Fruit fly (Drosophila melanogaster) whole organism, embryonic: Measurements from ENCODE around the gene CG14229.
A peak's percentile ranks its signal among the peaks of the same experiment; 100 is the strongest.

ENCODE experiments used
- CG10147 ChIP-seq: fragments of 200-800 bp; sonication (Bioruptor generic); optimal IDR thresholded peaks from 2 replicates; lab custom pipeline; 2019; ENCODE audit warnings: missing biosample characterization, mild to moderate bottlenecking, missing genetic modification characterization, moderate library complexity
- CG11247 ChIP-seq: fragments of 200-800 bp; sonication (Bioruptor generic); IDR thresholded peaks from 2 replicates; pipeline ENCODE4 v1.3.6; 2022; ENCODE audit warnings: missing biosample characterization, missing genetic modification characterization
- CG12299 ChIP-seq: fragments of 200-800 bp; sonication (Bioruptor generic); optimal IDR thresholded peaks from 2 replicates; lab custom pipeline; 2018; ENCODE audit warnings: missing biosample characterization, mild to moderate bottlenecking, missing genetic modification characterization
- CG1233 ChIP-seq: fragments of 200-800 bp; sonication (Bioruptor generic); optimal IDR thresholded peaks from 4 replicates; lab custom pipeline; 2018; ENCODE audit warnings: missing biosample characterization, mild to moderate bottlenecking, missing genetic modification characterization
- CG13287 ChIP-seq: fragments of 200-800 bp; sonication (Bioruptor generic); IDR thresholded peaks from 2 replicates; pipeline ENCODE4 v1.3.6; 2022; ENCODE audit warnings: missing biosample characterization, missing genetic modification characterization; ENCODE audit not compliant: partially characterized antibody
- CG13296 ChIP-seq: fragments of 200-800 bp; sonication (Bioruptor generic); optimal IDR thresholded peaks from 3 replicates; lab custom pipeline; 2018; ENCODE audit warnings: missing biosample characterization, mild to moderate bottlenecking, missing genetic modification characterization
- CG15479 ChIP-seq: fragments of 200-800 bp; sonication (Bioruptor generic); optimal IDR thresholded peaks from 3 replicates; lab custom pipeline; 2019; ENCODE audit warnings: missing biosample characterization, mild to moderate bottlenecking, missing genetic modification characterization, moderate library complexity
- CG1602 ChIP-seq: fragments of 200-800 bp; sonication (Bioruptor generic); optimal IDR thresholded peaks from 3 replicates; lab custom pipeline; 2016; ENCODE audit warnings: missing biosample characterization, missing genetic modification characterization
- CG17829 ChIP-seq: fragments of 200-800 bp; optimal IDR thresholded peaks from 2 replicates; lab custom pipeline; 2019; ENCODE audit warnings: missing biosample characterization, mild to moderate bottlenecking, missing genetic modification characterization, moderate library complexity
- CG2120 ChIP-seq: fragments of 200-800 bp; sonication (Bioruptor generic); optimal IDR thresholded peaks from 3 replicates; lab custom pipeline; 2016; ENCODE audit warnings: missing biosample characterization, missing genetic modification characterization
- CG2202 ChIP-seq: fragments of 200-800 bp; sonication (Bioruptor generic); optimal IDR thresholded peaks from 2 replicates; lab custom pipeline; 2018; ENCODE audit warnings: missing biosample characterization, mild to moderate bottlenecking, missing genetic modification characterization
- CG34224 ChIP-seq: fragments of 200-800 bp; sonication (Bioruptor generic); IDR thresholded peaks from 3 replicates; pipeline ENCODE4 v1.3.6; 2022; ENCODE audit warnings: missing biosample characterization, missing genetic modification characterization; ENCODE audit not compliant: partially characterized antibody
- CG5953 ChIP-seq: fragments of 200-800 bp; sonication (Bioruptor generic); IDR thresholded peaks from 2 replicates; pipeline ENCODE4 v1.3.6; 2022; ENCODE audit warnings: missing biosample characterization, missing genetic modification characterization
- CG8290 ChIP-seq, 3 experiments: fragments of 200-800 bp; sonication (Bioruptor generic); optimal IDR thresholded peaks; 2 replicates each; lab custom pipeline; 2016 to 2019; ENCODE audit warnings: missing biosample characterization in 3 of 3, missing genetic modification characterization in 3 of 3, mild to moderate bottlenecking in 2 of 3, moderate library complexity in 1 of 3
- CG9727 ChIP-seq: fragments of 200-800 bp; sonication (Bioruptor generic); optimal IDR thresholded peaks from 3 replicates; lab custom pipeline; 2017; ENCODE audit warnings: missing biosample characterization, mild to moderate bottlenecking, missing genetic modification characterization
- Chrac-16 ChIP-seq: fragments of 200-800 bp; sonication (Bioruptor generic); optimal IDR thresholded peaks from 3 replicates; lab custom pipeline; 2016; ENCODE audit warnings: missing biosample characterization, missing genetic modification characterization
- Dfd ChIP-seq, 2 experiments: fragments of >200 bp; optimal IDR thresholded peaks; 2 replicates each; lab custom pipeline; 2017; ENCODE audit warnings: missing biosample characterization in 2 of 2, missing genetic modification characterization in 2 of 2
- E2f1 ChIP-seq: fragments of 200-800 bp; sonication (Bioruptor generic); IDR thresholded peaks from 2 replicates; pipeline ENCODE4 v1.3.6; 2022; ENCODE audit warnings: missing biosample characterization, missing genetic modification characterization
- HLH3B ChIP-seq: fragments of 200-800 bp; sonication (Bioruptor generic); IDR thresholded peaks from 2 replicates; pipeline ENCODE4 v1.3.6; 2022; ENCODE audit warnings: missing biosample characterization, missing genetic modification characterization
- Hand ChIP-seq: fragments of 200-800 bp; sonication (Bioruptor generic); optimal IDR thresholded peaks from 2 replicates; lab custom pipeline; 2017; ENCODE audit warnings: mild to moderate bottlenecking, missing biosample characterization, missing genetic modification reagents, missing genetic modification characterization
- Lhr ChIP-seq: fragments of 200-800 bp; sonication (Bioruptor generic); optimal IDR thresholded peaks from 3 replicates; lab custom pipeline; 2017; ENCODE audit warnings: mild to moderate bottlenecking, missing biosample characterization, missing genetic modification reagents, missing genetic modification characterization
- MBD-R2 ChIP-seq: fragments of 200-800 bp; sonication (Bioruptor generic); IDR thresholded peaks from 2 replicates; pipeline ENCODE4 v1.3.6; 2022; ENCODE audit warnings: missing biosample characterization, missing genetic modification characterization
- NFAT ChIP-seq: fragments of 200-800 bp; sonication (Bioruptor generic); IDR thresholded peaks from 2 replicates; pipeline ENCODE4 v1.3.6; 2022; ENCODE audit warnings: missing biosample characterization, missing genetic modification characterization
- NfI ChIP-seq: fragments of 200-800 bp; sonication (Bioruptor generic); optimal IDR thresholded peaks from 3 replicates; lab custom pipeline; 2018; ENCODE audit warnings: missing biosample characterization, mild to moderate bottlenecking, missing genetic modification characterization, moderate library complexity
- Sox102F ChIP-seq: fragments of 200-800 bp; sonication (Bioruptor generic); optimal IDR thresholded peaks from 2 replicates; lab custom pipeline; 2018; ENCODE audit warnings: missing biosample characterization, mild to moderate bottlenecking, missing genetic modification characterization, moderate library complexity
- Trl ChIP-seq, 3 experiments: fragments of >200 bp in 2 of 3; fragments of 200-800 bp in 1 of 3; sonication (Bioruptor generic) in 1 of 3; optimal IDR thresholded peaks; 2 replicates in 1 of 3; 3 replicates in 2 of 3; lab custom pipeline; 2016 to 2017; ENCODE audit warnings: missing biosample characterization in 1 of 3, missing genetic modification characterization in 1 of 3
- YL-1 ChIP-seq: fragments of 200-800 bp; sonication (Bioruptor generic); optimal IDR thresholded peaks from 3 replicates; lab custom pipeline; 2017; ENCODE audit warnings: missing biosample characterization, mild to moderate bottlenecking, missing genetic modification characterization
- ara ChIP-seq: fragments of 200-800 bp; sonication (Bioruptor generic); IDR thresholded peaks from 2 replicates; pipeline ENCODE4 v1.3.6; 2022; ENCODE audit warnings: missing biosample characterization, missing genetic modification characterization
- bigmax ChIP-seq: fragments of 200-800 bp; sonication (Bioruptor generic); optimal IDR thresholded peaks from 2 replicates; lab custom pipeline; 2018; ENCODE audit warnings: missing biosample characterization, mild to moderate bottlenecking, missing genetic modification characterization
- crp ChIP-seq, 2 experiments: fragments of 200-800 bp; sonication (Bioruptor generic); optimal IDR thresholded peaks; 2 replicates in 1 of 2; 3 replicates in 1 of 2; lab custom pipeline; 2017; ENCODE audit warnings: missing biosample characterization in 2 of 2, missing genetic modification characterization in 2 of 2, mild to moderate bottlenecking in 1 of 2, moderate library complexity in 1 of 2
- dmrt11E ChIP-seq: fragments of 200-800 bp; sonication (Bioruptor generic); optimal IDR thresholded peaks from 3 replicates; lab custom pipeline; 2018; ENCODE audit warnings: missing biosample characterization, mild to moderate bottlenecking, missing genetic modification characterization, moderate library complexity
- fru ChIP-seq: fragments of >200 bp; optimal IDR thresholded peaks from 2 replicates; lab custom pipeline; 2017
- gce ChIP-seq: fragments of 200-800 bp; sonication (Bioruptor generic); IDR thresholded peaks from 3 replicates; pipeline ENCODE4 v1.3.6; 2022; ENCODE audit warnings: missing biosample characterization, missing genetic modification characterization
- gro ChIP-seq: fragments of 200-800 bp; sonication (Bioruptor generic); optimal IDR thresholded peaks from 2 replicates; lab custom pipeline; 2016; ENCODE audit warnings: missing biosample characterization, missing genetic modification characterization
- kah ChIP-seq: fragments of 200-800 bp; sonication (Bioruptor generic); optimal IDR thresholded peaks from 2 replicates; lab custom pipeline; 2018; ENCODE audit warnings: missing biosample characterization, mild to moderate bottlenecking, missing genetic modification characterization
- klu ChIP-seq: fragments of 200-800 bp; sonication (Bioruptor generic); IDR thresholded peaks from 2 replicates; pipeline ENCODE4 v1.3.6; 2022; ENCODE audit warnings: missing biosample characterization, missing genetic modification characterization
- p53 ChIP-seq: fragments of 200-800 bp; sonication (Bioruptor generic); optimal IDR thresholded peaks from 2 replicates; lab custom pipeline; 2016; ENCODE audit warnings: missing biosample characterization, missing genetic modification characterization
- pfk ChIP-seq: fragments of 200-800 bp; sonication (Bioruptor generic); optimal IDR thresholded peaks from 2 replicates; lab custom pipeline; 2018; ENCODE audit warnings: missing biosample characterization, mild to moderate bottlenecking, missing genetic modification characterization, moderate library complexity
- prd ChIP-seq, 3 experiments: fragments of >200 bp in 2 of 3; fragments of 200-800 bp in 1 of 3; sonication (Bioruptor generic) in 1 of 3; optimal IDR thresholded peaks in 2 of 3; IDR thresholded peaks in 1 of 3; 2 replicates in 2 of 3; 3 replicates in 1 of 3; pipeline versions ENCODE4 v1.3.6 to Lab custom; 2017 to 2022; ENCODE audit warnings: missing biosample characterization in 1 of 3, missing genetic modification characterization in 1 of 3
- scrt ChIP-seq: fragments of 200-800 bp; sonication (Bioruptor generic); optimal IDR thresholded peaks from 2 replicates; lab custom pipeline; 2018; ENCODE audit warnings: missing biosample characterization, mild to moderate bottlenecking, missing genetic modification characterization, moderate library complexity
- sd ChIP-seq: fragments of 200-800 bp; sonication (Bioruptor generic); optimal IDR thresholded peaks from 3 replicates; lab custom pipeline; 2018; ENCODE audit warnings: missing biosample characterization, mild to moderate bottlenecking, missing genetic modification characterization, moderate library complexity
- sr ChIP-seq: fragments of 200-800 bp; sonication (Bioruptor generic); IDR thresholded peaks from 3 replicates; pipeline ENCODE4 v1.3.6; 2022; ENCODE audit warnings: missing biosample characterization, missing genetic modification characterization
- tgo ChIP-seq: fragments of 200-800 bp; sonication (Bioruptor generic); IDR thresholded peaks from 3 replicates; pipeline ENCODE4 v1.3.6; 2022; ENCODE audit warnings: missing biosample characterization, missing genetic modification characterization
- trem ChIP-seq: fragments of 200-800 bp; optimal IDR thresholded peaks from 3 replicates; lab custom pipeline; 2019; ENCODE audit warnings: missing biosample characterization, mild to moderate bottlenecking, missing genetic modification characterization, moderate library complexity
- twi ChIP-seq: fragments of 200-800 bp; optimal IDR thresholded peaks from 2 replicates; lab custom pipeline; 2019; ENCODE audit warnings: missing biosample characterization, mild to moderate bottlenecking, missing genetic modification characterization, moderate library complexity
- unc-4 ChIP-seq: fragments of 200-800 bp; sonication (Bioruptor generic); IDR thresholded peaks from 2 replicates; pipeline ENCODE4 v1.3.6; 2022; ENCODE audit warnings: missing biosample characterization, missing genetic modification characterization; ENCODE audit not compliant: partially characterized antibody
- vvl ChIP-seq: fragments of 200-800 bp; sonication (Bioruptor generic); IDR thresholded peaks from 2 replicates; pipeline ENCODE4 v1.3.6; 2022; ENCODE audit warnings: missing biosample characterization, missing genetic modification characterization
- zfh2 ChIP-seq: fragments of 200-800 bp; sonication (Bioruptor generic); optimal IDR thresholded peaks from 2 replicates; lab custom pipeline; 2016; ENCODE audit warnings: missing biosample characterization, missing genetic modification characterization

CG14229 gene

dm6 chrX:19663196-19663858 lies 31.7 kb downstream of the CG14229 start (continued):
- TF ChIP-seq CG1233 (GFP tag; lab: Kevin White, UChicago) (peak; percentile 57), NfI (peak; percentile 37), CG34224 (GFP tag; lab: Robert Waterston, UW) (no peak), CG17829 (tag; lab: Kevin White, UChicago) (peak; percentile 48), CG12299 (tag; lab: Kevin White, UChicago) (no peak), CG8290 (GFP tag; optimal IDR thresholded peaks at IDR 0.05; lab: Kevin White, UChicago) (no peak), CG8290 (tag; optimal IDR thresholded peaks at IDR 0.05; lab: Kevin White, UChicago) (no peak), NFAT (GFP tag; lab: Robert Waterston, UW) (no peak), HLH3B (GFP tag; lab: Robert Waterston, UW) (no peak), pfk (GFP tag; lab: Kevin White, UChicago) (no peak), zfh2 (peak; percentile 41), YL-1 (no peak), CG2202 (tag; lab: Kevin White, UChicago) (no peak), E2f1 (no peak), CG10147 (GFP tag; lab: Kevin White, UChicago) (peak; percentile 45), Lhr (GFP tag; lab: Kevin White, UChicago) (no peak), CG2120 (peak; percentile 62), CG15479 (GFP tag; lab: Kevin White, UChicago) (no peak), Sox102F (no peak), CG5953 (GFP tag; lab: Robert Waterston, UW) (no peak), Trl (optimal IDR thresholded peaks at IDR 0.05; lab: Kevin White, UChicago) (peak in 1 of 2 experiments; percentile 43), Trl (GFP tag; optimal IDR thresholded peaks at IDR 0.05; lab: Kevin White, UChicago) (no peak), CG13287 (GFP tag; lab: Robert Waterston, UW) (no peak), fru (no peak), bigmax (GFP tag; lab: Kevin White, UChicago) (no peak), prd (optimal IDR thresholded peaks at IDR 0.05; lab: Kevin White, UChicago) (no peak), prd (GFP tag; IDR thresholded peaks at IDR 0.05; lab: Robert Waterston, UW) (0 out of 3 replicates have a peak, but pooled peaks have one; percentile 16), CG11247 (GFP tag; lab: Robert Waterston, UW) (no peak; the same call in 1 of the 2 replicates), tgo (no peak; the same call in 2 of the 3 replicates), klu (GFP tag; lab: Robert Waterston, UW) (no peak), Dfd (GFP tag; optimal IDR thresholded peaks at IDR 0.05; lab: Kevin White, UChicago) (no peak), unc-4 (GFP tag; lab: Robert Waterston, UW) (no peak), CG13296 (GFP tag; lab: Kevin White, UChicago) (no peak), Hand (peak; percentile 43), p53 (GFP tag; lab: Kevin White, UChicago) (no peak), dmrt11E (tag; lab: Kevin White, UChicago) (peak; percentile 70), CG9727 (peak; percentile 78), kah (GFP tag; lab: Kevin White, UChicago) (peak; percentile 12), CG1602 (GFP tag; lab: Kevin White, UChicago) (peak; percentile 43), crp (GFP tag; optimal IDR thresholded peaks at IDR 0.05; lab: Kevin White, UChicago) (peak in 1 of 2 experiments; percentile 1), MBD-R2 (no peak), sd (tag; lab: Kevin White, UChicago) (peak; percentile 95), Chrac-16 (GFP tag; lab: Kevin White, UChicago) (peak; percentile 11), gro (no peak), trem (tag; lab: Kevin White, UChicago) (peak; percentile 17), sr (no peak), vvl (no peak), gce (GFP tag; lab: Robert Waterston, UW) (no peak), scrt (GFP tag; lab: Kevin White, UChicago) (no peak), ara (GFP tag; lab: Robert Waterston, UW) (no peak), twi (tag; lab: Kevin White, UChicago) (peak; percentile 23)
